Worm (Caenorhabditis elegans): ENCODE results near the gene srh-32.

The srh-32 gene

ce11 chrV:17712349-17712748 lies 11.3 kb downstream of the srh-32 start:
- TF ChIP-seq nhr-85 (tag): no peak
- no peak for TF ChIP-seq ztf-11 (tag; optimal IDR thresholded peaks at IDR 0.05)
- TF ChIP-seq lin-15B (tag; optimal IDR thresholded peaks at IDR 0.05): no peak
- no peak for TF ChIP-seq snu-23 (GFP tag; optimal IDR thresholded peaks at IDR 0.05)
- no peak for TF ChIP-seq ztf-4 (tag; optimal IDR thresholded peaks at IDR 0.05)
- TF ChIP-seq nhr-71 (tag; optimal IDR thresholded peaks at IDR 0.05): no peak
- TF ChIP-seq ets-5 (GFP tag; IDR thresholded peaks at IDR 0.05): no peak
- no peak for TF ChIP-seq Y116A8C.19 (tag; optimal IDR thresholded peaks at IDR 0.05; ENCODE audit: borderline replicate concordance)
- no peak for TF ChIP-seq tbx-2 (tag; optimal IDR thresholded peaks at IDR 0.05)
- no peak for TF ChIP-seq fkh-10 (GFP tag; optimal IDR thresholded peaks at IDR 0.05)
- no peak for TF ChIP-seq lin-35 (GFP tag; optimal IDR thresholded peaks at IDR 0.05)

ce11 chrV:17714330-17714729 lies 13.3 kb downstream of the srh-32 start, which contains the start of gene twk-33:
Gene twk-33 (minus strand): TSS chrV:17714377.
- TF ChIP-seq jun-1 (tag; optimal IDR thresholded peaks at IDR 0.05): peak; percentile 49
- no peak for TF ChIP-seq alr-1 (tag; optimal IDR thresholded peaks at IDR 0.05; ENCODE audit: borderline replicate concordance)
- no peak for TF ChIP-seq nhr-12 (tag; optimal IDR thresholded peaks at IDR 0.05)
- TF ChIP-seq pqm-1 (tag; optimal IDR thresholded peaks at IDR 0.05): peak; percentile 95
- TF ChIP-seq tlp-1 (tag; optimal IDR thresholded peaks at IDR 0.05): peak; percentile 40
- TF ChIP-seq elt-2 (tag; optimal IDR thresholded peaks at IDR 0.05): peak; percentile 96
- peak in 1 of 6 experiments; percentile 63 for TF ChIP-seq elt-3 (tag; optimal IDR thresholded peaks at IDR 0.05)

- TF ChIP-seq egl-27 (tag; optimal IDR thresholded peaks at IDR 0.05): no peak
- no peak for TF ChIP-seq tbx-2 (tag; optimal IDR thresholded peaks at IDR 0.05)
- no peak for TF ChIP-seq lin-13 (GFP tag; optimal IDR thresholded peaks at IDR 0.05)
- TF ChIP-seq xbp-1 (tag; optimal IDR thresholded peaks at IDR 0.05): no peak
- TF ChIP-seq pax-3 (tag; optimal IDR thresholded peaks at IDR 0.05): no peak
- no peak for TF ChIP-seq hlh-4 (tag; optimal IDR thresholded peaks at IDR 0.05)
- no peak for TF ChIP-seq ceh-90 (tag; optimal IDR thresholded peaks at IDR 0.05)
- no peak for TF ChIP-seq hpl-2 (GFP tag; optimal IDR thresholded peaks at IDR 0.05)
- no peak for TF ChIP-seq C04F5.9 (tag; optimal IDR thresholded peaks at IDR 0.05)
- no peak for TF ChIP-seq nhr-11 (tag; optimal IDR thresholded peaks at IDR 0.05)
- TF ChIP-seq nhr-90 (tag; optimal IDR thresholded peaks at IDR 0.05; ENCODE audit: poor library complexity): no peak
- TF ChIP-seq lin-39 (tag; optimal IDR thresholded peaks at IDR 0.05): no peak
- no peak for TF ChIP-seq lsy-2 (tag; optimal IDR thresholded peaks at IDR 0.05)
- no peak for TF ChIP-seq lin-15B (tag; optimal IDR thresholded peaks at IDR 0.05)
- no peak for TF ChIP-seq sup-37 (GFP tag; optimal IDR thresholded peaks at IDR 0.05)
- TF ChIP-seq fkh-4 (tag; optimal IDR thresholded peaks at IDR 0.05; ENCODE audit: borderline replicate concordance): no peak
These were observed 17.6 kb downstream of the srh-32 start, which contains the start of gene str-77 for ce11 chrV:17718647-17719046. Gene str-77 (plus strand): TSS chrV:17718947.

- TF ChIP-seq jun-1 (tag; optimal IDR thresholded peaks at IDR 0.05) (peak; percentile 50), mab-9 (GFP tag; IDR thresholded peaks at IDR 0.05) (no peak), elt-2 (tag; optimal IDR thresholded peaks at IDR 0.05) (peak; percentile 98), nhr-19 (GFP tag; conservative IDR thresholded peaks at IDR 0.05) (peak; percentile 18; the same call in 1 of the 2 replicates), lin-35 (GFP tag; optimal IDR thresholded peaks at IDR 0.05) (peak in 1 of 2 experiments; percentile 46), tlp-1 (tag; optimal IDR thresholded peaks at IDR 0.05) (no peak), nhr-12 (tag; optimal IDR thresholded peaks at IDR 0.05) (no peak), nhr-90 (tag; optimal IDR thresholded peaks at IDR 0.05; ENCODE audit: poor library complexity) (peak; percentile 5), pax-3 (tag; optimal IDR thresholded peaks at IDR 0.05) (no peak), sox-4 (tag; optimal IDR thresholded peaks at IDR 0.05) (no peak), pqm-1 (tag; optimal IDR thresholded peaks at IDR 0.05) (peak; percentile 95), nhr-20 (tag; optimal IDR thresholded peaks at IDR 0.05) (peak; percentile 45), xbp-1 (tag; optimal IDR thresholded peaks at IDR 0.05) (no peak), lsy-2 (tag; optimal IDR thresholded peaks at IDR 0.05) (peak in 1 of 2 experiments; percentile 0)
These were observed 20.7 kb downstream of the srh-32 start for ce11 chrV:17721709-17722108.

All from whole organism, L1 larva.